Worm (Caenorhabditis elegans): Measurements from ENCODE around the gene slc-25A18.2.

The slc-25A18.2 gene

DNA sequence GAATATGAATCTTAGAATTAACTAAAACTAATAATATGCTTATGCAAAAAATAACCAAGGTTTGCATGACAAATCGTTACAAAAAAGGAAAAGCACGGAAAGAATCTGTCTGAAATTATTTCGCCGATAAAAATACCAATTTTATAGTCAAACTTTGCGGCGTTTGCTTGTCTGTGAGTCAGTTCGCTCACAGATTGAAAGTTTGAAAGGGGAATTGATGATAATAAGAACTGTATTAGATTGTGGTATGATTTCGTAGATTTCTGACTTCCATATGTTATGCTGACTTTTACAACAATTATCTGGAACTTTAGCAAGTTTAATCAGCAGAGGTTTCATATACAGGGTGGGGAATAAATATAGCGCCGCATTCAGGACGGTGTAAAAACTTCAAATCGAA is 14.6 kb upstream of the slc-25A18.2 start, which contains the start of gene F13B6.2:
TSS of gene F13B6.2 (minus strand) at position 101 of the 400 bp plus-strand sequence.
- TF ChIP-seq mdl-1 (tag; optimal IDR thresholded peaks at IDR 0.05) = no peak
- no peak for TF ChIP-seq elt-3 (tag; optimal IDR thresholded peaks at IDR 0.05)
- TF ChIP-seq ztf-11 (tag; optimal IDR thresholded peaks at IDR 0.05) = no peak
- TF ChIP-seq fkh-10 (GFP tag; optimal IDR thresholded peaks at IDR 0.05) = no peak

DNA sequence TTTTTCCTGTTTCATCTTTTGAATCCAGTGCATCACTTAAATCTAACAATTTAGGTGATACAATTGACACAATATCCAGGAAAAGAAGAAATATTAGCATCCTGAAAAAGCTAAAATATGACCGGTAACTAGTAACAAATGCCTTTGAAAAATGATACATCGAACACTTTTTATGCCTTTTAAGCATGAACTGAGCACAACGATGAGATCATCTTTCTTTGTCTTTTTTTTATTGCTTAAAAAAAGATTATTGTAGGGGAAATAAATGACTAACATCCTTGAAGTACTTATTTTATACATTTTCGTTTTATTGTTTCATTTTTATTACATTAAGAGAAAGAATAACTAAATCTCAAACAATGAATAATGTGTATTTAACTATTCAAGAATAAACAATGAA is 9.0 kb upstream of the slc-25A18.2 start, which contains the start of gene F13B6.3:
TSS of gene F13B6.3 (minus strand) at position 101 of the 400 bp plus-strand sequence.
- no peak for TF ChIP-seq lin-15B (tag; optimal IDR thresholded peaks at IDR 0.05)
- TF ChIP-seq mml-1 (tag; optimal IDR thresholded peaks at IDR 0.05) = no peak
- TF ChIP-seq ceh-82 (tag; optimal IDR thresholded peaks at IDR 0.05) = no peak
- no peak for TF ChIP-seq hmg-11 (tag; optimal IDR thresholded peaks at IDR 0.05)
- no peak for TF ChIP-seq fos-1 (tag; optimal IDR thresholded peaks at IDR 0.05)

DNA sequence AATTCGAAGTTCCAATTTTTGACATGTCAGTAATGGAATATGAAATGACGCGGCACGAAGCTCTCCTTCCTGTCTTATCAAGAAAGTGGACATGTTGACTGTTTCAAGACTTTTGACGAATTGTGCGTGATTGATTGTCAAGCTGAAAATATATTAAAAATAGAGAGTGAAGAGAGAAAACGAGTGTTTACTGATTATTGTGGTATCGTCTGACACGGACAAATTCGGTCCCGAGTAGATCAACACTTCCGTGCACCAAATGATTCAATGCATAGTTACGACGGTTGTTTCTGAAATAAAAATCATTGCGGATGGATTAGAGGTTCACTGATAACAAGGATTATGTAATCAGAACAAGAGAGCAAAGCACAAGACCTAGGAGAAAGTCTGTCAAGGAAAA is 7.7 kb upstream of the slc-25A18.2 start:
- TF ChIP-seq ZK546.5 (tag; optimal IDR thresholded peaks at IDR 0.05) = no peak
- peak; percentile 36 for TF ChIP-seq pqm-1 (tag; optimal IDR thresholded peaks at IDR 0.05)
- peak; percentile 62 for TF ChIP-seq elt-2 (tag; optimal IDR thresholded peaks at IDR 0.05)

DNA sequence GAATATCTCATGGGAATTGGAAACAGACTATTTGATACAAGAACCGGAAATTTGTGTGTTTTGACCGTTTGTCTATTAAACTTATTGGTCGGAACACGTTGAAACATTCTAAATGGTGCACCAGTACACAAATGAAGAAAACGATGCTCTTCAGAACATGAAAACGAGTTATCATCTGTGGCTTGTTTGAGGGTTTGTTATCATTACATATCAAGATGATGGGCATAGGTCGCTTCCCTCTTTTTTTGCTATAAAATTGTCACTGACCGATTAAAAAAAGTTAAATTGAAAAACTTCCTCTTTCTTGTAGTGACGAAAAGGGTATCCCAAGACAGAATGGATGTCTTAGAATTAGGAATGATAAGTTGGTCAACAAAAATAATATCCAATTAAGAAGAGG is 6.2 kb upstream of the slc-25A18.2 start:
- TF ChIP-seq elt-2 (tag; optimal IDR thresholded peaks at IDR 0.05) (peak; percentile 42), nfya-1 (tag; optimal IDR thresholded peaks at IDR 0.05; ENCODE audit: insufficient read depth) (no peak)

ce11 chrIV:7469782-7470413 is 4.9 kb upstream of the slc-25A18.2 start, which contains the start of gene F55G1.7:
TSS of gene F55G1.7 (minus strand) at chrIV:7469832.
- TF ChIP-seq snpc-4 (tag; optimal IDR thresholded peaks at IDR 0.05) (no peak), elt-3 (tag; optimal IDR thresholded peaks at IDR 0.05) (peak in 1 of 3 experiments; percentile 19), nhr-43 (tag; optimal IDR thresholded peaks at IDR 0.05; ENCODE audit: poor library complexity, severe bottlenecking) (peak; percentile 37), eor-1 (tag; optimal IDR thresholded peaks at IDR 0.05) (no peak), sea-2 (GFP tag; optimal IDR thresholded peaks at IDR 0.05) (no peak)

DNA sequence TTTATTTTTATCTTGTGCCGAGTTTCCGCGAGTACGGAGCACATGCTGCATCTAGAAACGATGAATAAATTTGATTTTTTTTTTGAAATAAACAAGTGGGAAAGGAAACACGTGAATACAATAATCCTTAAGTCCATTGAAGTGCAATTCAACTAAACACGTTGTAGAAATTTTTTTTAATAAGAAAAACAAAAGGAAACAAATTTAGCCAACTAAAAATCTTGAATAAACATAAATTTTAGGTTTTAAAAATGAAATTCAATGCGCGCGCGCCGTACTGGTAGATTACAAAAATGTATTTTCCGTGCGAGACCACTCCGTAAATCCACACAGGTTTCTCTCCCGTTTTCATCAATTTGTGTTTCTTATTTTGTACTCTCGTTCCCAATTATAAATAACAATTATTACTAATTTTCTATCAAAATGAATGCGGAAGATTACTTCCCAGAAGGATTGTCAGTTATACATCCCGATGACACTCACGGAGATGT is 1.6 kb upstream of the slc-25A18.2 start, which contains the start of the genes plk-3 and F55G1.6:
TSS of gene plk-3 (minus strand) at position 51 of the 491 bp plus-strand sequence.
TSS of gene F55G1.6 (plus strand) at position 359 of the 491 bp plus-strand sequence.
- TF ChIP-seq R02D3.7 (tag; optimal IDR thresholded peaks at IDR 0.05) (no peak), nhr-67 (tag; optimal IDR thresholded peaks at IDR 0.05) (no peak), hmg-11 (tag; optimal IDR thresholded peaks at IDR 0.05) (no peak), ztf-4 (tag; optimal IDR thresholded peaks at IDR 0.05) (no peak), snpc-4 (tag; optimal IDR thresholded peaks at IDR 0.05) (no peak), ztf-11 (tag; optimal IDR thresholded peaks at IDR 0.05) (no peak), nhr-25 (tag; optimal IDR thresholded peaks at IDR 0.05) (no peak), daf-12 (tag; optimal IDR thresholded peaks at IDR 0.05) (no peak), eor-1 (tag; optimal IDR thresholded peaks at IDR 0.05) (no peak), elt-1 (tag; optimal IDR thresholded peaks at IDR 0.05) (no peak), nhr-23 (tag; optimal IDR thresholded peaks at IDR 0.05) (no peak), unc-62 (GFP tag; optimal IDR thresholded peaks at IDR 0.05) (no peak), pqm-1 (tag; optimal IDR thresholded peaks at IDR 0.05) (no peak), nhr-76 (tag; optimal IDR thresholded peaks at IDR 0.05) (no peak), nhr-28 (tag; optimal IDR thresholded peaks at IDR 0.05) (no peak), ceh-9 (tag; optimal IDR thresholded peaks at IDR 0.05) (no peak), skn-1 (tag; optimal IDR thresholded peaks at IDR 0.05) (no peak), ceh-16 (tag; optimal IDR thresholded peaks at IDR 0.05) (no peak), lin-39 (tag; optimal IDR thresholded peaks at IDR 0.05) (no peak)

Data from whole organism, L3 larva.